Worm (Caenorhabditis elegans): ENCODE results near the gene T07D3.9.
"Not testable (repeated sequence)": the region's sequence is repeated elsewhere in the genome, so short reads cannot be mapped to it uniquely, and the experiment has no call there.

DNA sequence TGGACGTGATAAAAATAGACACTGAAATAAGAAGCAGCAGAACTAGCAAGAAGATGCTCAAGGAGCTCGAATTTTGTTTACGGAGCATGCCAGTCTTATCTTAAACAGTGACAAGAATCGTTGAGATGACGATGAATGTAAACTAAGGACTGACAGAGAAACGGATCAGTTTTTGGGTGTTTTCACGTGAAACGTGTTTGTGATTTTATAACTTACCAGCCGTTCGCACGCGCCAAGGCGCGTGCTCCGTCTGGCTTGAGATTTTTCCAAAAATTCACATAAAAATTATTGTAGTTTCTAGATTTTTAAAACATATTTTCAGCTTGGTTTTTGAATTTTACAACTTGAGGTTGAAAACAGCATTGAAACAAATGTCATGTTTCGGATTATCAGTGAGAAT, 50.1 kb downstream of the T07D3.9 start, which contains the start of gene F28A10.5:
- TF ChIP-seq peb-1 (tag; optimal IDR thresholded peaks at IDR 0.05); snpc-4 (tag; optimal IDR thresholded peaks at IDR 0.05); elt-1 (tag; optimal IDR thresholded peaks at IDR 0.05); ceh-82 (tag; optimal IDR thresholded peaks at IDR 0.05); fos-1 (tag; optimal IDR thresholded peaks at IDR 0.05); nhr-11 (tag; optimal IDR thresholded peaks at IDR 0.05); ztf-11 (tag; optimal IDR thresholded peaks at IDR 0.05); nhr-25 (tag; optimal IDR thresholded peaks at IDR 0.05); unc-39 (tag; optimal IDR thresholded peaks at IDR 0.05); lin-13 (GFP tag; optimal IDR thresholded peaks at IDR 0.05); skn-1 (tag; optimal IDR thresholded peaks at IDR 0.05); elt-3 (tag; optimal IDR thresholded peaks at IDR 0.05); gmeb-1 (tag; optimal IDR thresholded peaks at IDR 0.05); alr-1 (tag; optimal IDR thresholded peaks at IDR 0.05): not testable (repeated sequence)
